Worm (Caenorhabditis elegans) whole organism, midembryonic: ENCODE results near the gene F14H3.3.

Source experiments
- T22C8.4 ChIP-seq: fragments of 200-800 bp; sonication (Bioruptor generic); IDR thresholded peaks from 2 replicates; pipeline ENCODE4 v1.3.6; 2022; ENCODE audit warnings: missing genetic modification characterization, missing compliant biosample characterization
- cog-1 ChIP-seq: sonication (generic microtip); optimal IDR thresholded peaks from 2 replicates; lab custom pipeline; 2016; ENCODE audit warnings: missing genetic modification characterization, missing compliant biosample characterization
- flt-1 ChIP-seq: fragments of 200-800 bp; sonication (Bioruptor generic); IDR thresholded peaks from 2 replicates; pipeline ENCODE4 v1.3.6; 2022; ENCODE audit warnings: missing genetic modification characterization, missing compliant biosample characterization
- klf-2 ChIP-seq: fragments of 200-800 bp; sonication (Bioruptor generic); conservative IDR thresholded peaks from 2 replicates; pipeline ENCODE4 v1.3.6; 2022; ENCODE audit warnings: missing genetic modification reagents, missing genetic modification characterization, missing compliant biosample characterization
- med-1 ChIP-seq: sonication (generic microtip); optimal IDR thresholded peaks from 2 replicates; lab custom pipeline; 2017; ENCODE audit warnings: missing genetic modification characterization, mild to moderate bottlenecking, missing compliant biosample characterization, antibody characterized with exemption, missing genetic modification reagents; ENCODE audit not compliant: insufficient read depth
- ref-1 ChIP-seq: fragments of 200-800 bp; sonication (Bioruptor generic); conservative IDR thresholded peaks from 2 replicates; pipeline ENCODE4 v1.3.6; 2022; ENCODE audit warnings: missing genetic modification reagents, missing genetic modification characterization, missing compliant biosample characterization
- tab-1 ChIP-seq: fragments of 200-800 bp; sonication (Bioruptor generic); IDR thresholded peaks from 2 replicates; pipeline ENCODE4 v1.3.6; 2022; ENCODE audit warnings: missing genetic modification characterization, missing compliant biosample characterization
- ztf-23 ChIP-seq: fragments of 200-800 bp; sonication (Bioruptor generic); IDR thresholded peaks from 2 replicates; pipeline ENCODE4 v1.3.6; 2022; ENCODE audit warnings: missing genetic modification reagents, missing genetic modification characterization, missing compliant biosample characterization
- ztf-29 ChIP-seq: fragments of 200-800 bp; sonication (Bioruptor generic); IDR thresholded peaks from 2 replicates; pipeline ENCODE4 v1.3.6; 2022; ENCODE audit warnings: missing genetic modification reagents, missing genetic modification characterization, missing compliant biosample characterization

The F14H3.3 gene

DNA sequence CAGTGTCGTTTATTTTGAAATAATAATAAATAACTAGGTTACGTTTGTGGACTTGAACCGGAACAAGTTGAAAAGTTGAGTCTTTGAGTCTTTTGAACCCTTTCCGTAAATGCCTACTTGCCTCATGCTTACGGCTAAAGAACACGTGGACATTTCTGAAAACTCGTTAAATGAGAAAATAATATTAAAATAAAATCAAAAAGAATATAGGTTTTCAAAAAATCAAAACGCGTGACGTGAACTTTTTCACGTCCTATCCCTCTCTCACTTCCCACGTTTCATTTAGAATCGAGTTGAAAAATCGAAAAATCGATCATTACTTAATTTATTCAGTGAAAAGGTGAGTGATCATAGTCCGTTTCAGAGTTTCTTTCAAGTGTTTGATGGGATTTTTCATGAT, 4.1 kb downstream of the F14H3.3 start, which contains the start of gene best-12:
best-12 (plus strand) TSS at position 301 of the 400 bp plus-strand sequence.
- no peak for TF ChIP-seq ref-1 (GFP tag; lab: Robert Waterston, UW)
- no peak for TF ChIP-seq klf-2 (GFP tag; lab: Robert Waterston, UW)
- no peak for TF ChIP-seq tab-1 (GFP tag; lab: Robert Waterston, UW)
- TF ChIP-seq med-1 (GFP tag; lab: Kevin White, UChicago) = no peak
- TF ChIP-seq flt-1 (GFP tag; lab: Robert Waterston, UW) = no peak
- TF ChIP-seq ztf-29 = no peak

DNA sequence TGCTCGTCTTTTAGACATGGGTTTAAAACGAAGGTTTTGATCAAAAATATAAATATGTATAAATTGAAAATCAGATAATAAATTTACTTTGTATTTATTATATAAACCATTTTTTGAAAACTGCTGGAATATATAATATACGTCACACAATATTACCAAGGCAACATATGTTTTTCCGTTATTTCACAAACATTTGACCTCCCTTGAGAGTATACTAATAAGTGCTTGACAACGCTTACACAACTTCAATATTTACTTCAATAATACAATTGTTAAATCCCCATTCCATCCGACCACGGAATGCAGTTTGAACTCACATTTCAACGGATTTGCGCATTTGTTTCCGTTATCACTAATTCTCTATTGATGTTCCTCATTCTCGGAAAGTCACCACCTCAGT, 5.8 kb downstream of the F14H3.3 start, which contains the start of gene str-198:
str-198 (plus strand) TSS at position 301 of the 400 bp plus-strand sequence.
- no peak for TF ChIP-seq flt-1 (GFP tag; lab: Robert Waterston, UW)
- no peak for TF ChIP-seq ztf-29
- TF ChIP-seq T22C8.4 (GFP tag; lab: Robert Waterston, UW) = no peak
- no peak for TF ChIP-seq tab-1 (GFP tag; lab: Robert Waterston, UW)
- TF ChIP-seq cog-1 (tag; lab: Kevin White, UChicago) = no peak
- TF ChIP-seq med-1 (GFP tag; lab: Kevin White, UChicago) = no peak
- TF ChIP-seq ztf-23 (GFP tag; lab: Robert Waterston, UW) = no peak
- no peak for TF ChIP-seq ref-1 (GFP tag; lab: Robert Waterston, UW)
- no peak for TF ChIP-seq klf-2 (GFP tag; lab: Robert Waterston, UW)

DNA sequence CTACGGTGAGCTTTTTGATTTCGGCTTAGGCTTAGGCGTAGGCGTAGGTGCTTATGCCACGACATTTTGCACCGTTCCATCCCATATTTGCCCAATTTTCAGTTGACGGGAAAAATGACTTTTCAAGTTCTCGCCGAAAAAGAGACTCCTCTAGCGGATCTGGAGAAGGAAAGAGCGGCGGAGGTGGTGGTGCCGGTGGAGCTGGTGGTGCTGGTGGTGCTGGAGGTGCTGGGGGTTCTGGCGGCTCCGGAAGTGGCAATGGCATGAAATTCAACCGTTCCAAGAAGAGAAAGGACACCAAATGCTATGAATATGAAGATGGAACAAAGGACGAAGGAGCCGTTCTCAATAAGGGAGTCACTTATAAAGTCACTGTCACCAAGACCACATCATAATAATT, 6.2 kb downstream of the F14H3.3 start:
- TF ChIP-seq T22C8.4 (GFP tag; lab: Robert Waterston, UW) (no peak), klf-2 (GFP tag; lab: Robert Waterston, UW) (no peak), flt-1 (GFP tag; lab: Robert Waterston, UW) (no peak), ztf-29 (no peak), ztf-23 (GFP tag; lab: Robert Waterston, UW) (no peak), med-1 (GFP tag; lab: Kevin White, UChicago) (no peak), tab-1 (GFP tag; lab: Robert Waterston, UW) (no peak), ref-1 (GFP tag; lab: Robert Waterston, UW) (no peak), cog-1 (tag; lab: Kevin White, UChicago) (no peak)

DNA sequence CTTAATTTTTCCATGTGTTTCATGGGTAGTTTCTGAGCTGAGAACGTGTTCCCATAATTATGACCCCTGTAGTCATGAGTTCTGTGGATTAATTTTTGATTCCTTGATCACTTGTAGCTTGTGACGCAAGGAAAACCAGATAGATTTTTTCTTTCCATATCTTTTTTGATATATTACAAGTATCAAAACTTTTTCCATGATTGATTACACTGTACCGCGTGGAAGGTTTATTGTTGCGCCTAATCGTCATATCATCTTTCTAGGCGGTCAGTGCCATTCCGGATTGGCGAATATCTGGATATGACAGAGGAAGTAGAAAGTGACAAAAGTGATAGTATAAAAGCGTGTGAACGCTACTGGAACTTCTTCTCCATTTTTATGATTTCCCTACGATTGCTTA, 6.7 kb downstream of the F14H3.3 start, which contains the start of gene ZK285.2:
ZK285.2 (plus strand) TSS at position 301 of the 400 bp plus-strand sequence.
- TF ChIP-seq klf-2 (GFP tag; lab: Robert Waterston, UW) (no peak), ztf-29 (no peak), T22C8.4 (GFP tag; lab: Robert Waterston, UW) (no peak), med-1 (GFP tag; lab: Kevin White, UChicago) (no peak), cog-1 (tag; lab: Kevin White, UChicago) (no peak), tab-1 (GFP tag; lab: Robert Waterston, UW) (no peak), ref-1 (GFP tag; lab: Robert Waterston, UW) (no peak), ztf-23 (GFP tag; lab: Robert Waterston, UW) (no peak), flt-1 (GFP tag; lab: Robert Waterston, UW) (no peak)

DNA sequence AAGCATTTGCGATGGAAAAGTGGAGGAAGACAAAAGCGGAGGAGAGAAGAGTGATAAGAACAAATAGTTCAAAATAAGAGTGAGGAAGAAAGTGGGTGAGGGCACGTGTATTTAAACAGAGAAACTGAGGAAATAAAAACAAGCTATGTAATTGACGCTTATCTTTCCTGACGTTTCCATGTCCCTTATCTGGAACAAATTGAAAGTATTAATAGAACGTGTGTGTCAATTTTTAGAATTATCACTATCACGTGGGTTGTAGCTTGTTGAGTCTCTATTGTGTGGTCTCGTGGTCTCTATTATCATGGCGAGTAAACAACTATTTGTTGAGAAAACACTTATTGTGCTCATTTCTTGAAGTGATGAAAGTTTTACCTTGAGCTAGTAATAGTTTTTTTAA, 7.4 kb downstream of the F14H3.3 start, which contains the start of gene T10C6.15:
T10C6.15 (minus strand) TSS at position 104 of the 400 bp plus-strand sequence.
- TF ChIP-seq ref-1 (GFP tag; lab: Robert Waterston, UW) = no peak

DNA sequence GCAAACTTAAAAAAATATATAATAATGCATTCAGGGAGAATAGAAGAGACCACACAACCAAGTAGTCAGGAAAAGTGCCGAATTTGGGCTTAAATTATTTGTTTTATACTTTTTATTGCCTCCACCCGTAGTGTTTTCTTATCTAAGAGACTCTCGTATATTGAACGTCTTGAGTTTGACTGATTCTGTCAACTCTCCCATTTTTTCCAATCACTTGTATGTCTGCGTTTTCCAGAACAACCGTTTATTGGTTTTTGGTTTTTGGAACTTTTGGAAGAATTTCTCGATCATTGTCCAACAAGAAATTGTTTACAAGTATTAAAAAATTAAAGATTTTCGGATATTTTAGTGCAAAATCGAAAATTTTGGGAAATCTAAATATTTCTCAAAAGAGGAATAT, 9.6 kb downstream of the F14H3.3 start:
- no peak for TF ChIP-seq med-1 (GFP tag; lab: Kevin White, UChicago)
- TF ChIP-seq ztf-23 (GFP tag; lab: Robert Waterston, UW) = no peak
- no peak for TF ChIP-seq cog-1 (tag; lab: Kevin White, UChicago)
- no peak for TF ChIP-seq klf-2 (GFP tag; lab: Robert Waterston, UW)
- no peak for TF ChIP-seq T22C8.4 (GFP tag; lab: Robert Waterston, UW)
- TF ChIP-seq tab-1 (GFP tag; lab: Robert Waterston, UW) = no peak
- TF ChIP-seq flt-1 (GFP tag; lab: Robert Waterston, UW) = no peak
- TF ChIP-seq ref-1 (GFP tag; lab: Robert Waterston, UW) = no peak
- TF ChIP-seq ztf-29 = no peak

DNA sequence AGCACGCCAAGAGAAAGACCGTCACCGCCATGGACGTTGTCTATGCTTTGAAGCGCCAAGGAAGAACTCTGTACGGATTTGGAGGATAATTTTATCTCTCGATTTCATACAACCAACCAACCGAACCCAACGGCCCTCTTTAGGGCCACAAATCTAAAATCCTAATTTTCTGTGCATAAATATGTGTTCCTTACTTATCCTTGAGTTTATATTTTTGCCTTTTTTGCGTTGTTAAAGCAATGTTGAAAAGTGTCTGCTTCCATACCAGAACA, 10.6 kb downstream of the F14H3.3 start:
- TF ChIP-seq klf-2 (GFP tag; lab: Robert Waterston, UW) (no peak), cog-1 (tag; lab: Kevin White, UChicago) (no peak), tab-1 (GFP tag; lab: Robert Waterston, UW) (no peak), med-1 (GFP tag; lab: Kevin White, UChicago) (no peak), T22C8.4 (GFP tag; lab: Robert Waterston, UW) (no peak), ztf-23 (GFP tag; lab: Robert Waterston, UW) (no peak), ztf-29 (no peak), ref-1 (GFP tag; lab: Robert Waterston, UW) (no peak), flt-1 (GFP tag; lab: Robert Waterston, UW) (no peak; the same call in 1 of the 2 replicates)

DNA sequence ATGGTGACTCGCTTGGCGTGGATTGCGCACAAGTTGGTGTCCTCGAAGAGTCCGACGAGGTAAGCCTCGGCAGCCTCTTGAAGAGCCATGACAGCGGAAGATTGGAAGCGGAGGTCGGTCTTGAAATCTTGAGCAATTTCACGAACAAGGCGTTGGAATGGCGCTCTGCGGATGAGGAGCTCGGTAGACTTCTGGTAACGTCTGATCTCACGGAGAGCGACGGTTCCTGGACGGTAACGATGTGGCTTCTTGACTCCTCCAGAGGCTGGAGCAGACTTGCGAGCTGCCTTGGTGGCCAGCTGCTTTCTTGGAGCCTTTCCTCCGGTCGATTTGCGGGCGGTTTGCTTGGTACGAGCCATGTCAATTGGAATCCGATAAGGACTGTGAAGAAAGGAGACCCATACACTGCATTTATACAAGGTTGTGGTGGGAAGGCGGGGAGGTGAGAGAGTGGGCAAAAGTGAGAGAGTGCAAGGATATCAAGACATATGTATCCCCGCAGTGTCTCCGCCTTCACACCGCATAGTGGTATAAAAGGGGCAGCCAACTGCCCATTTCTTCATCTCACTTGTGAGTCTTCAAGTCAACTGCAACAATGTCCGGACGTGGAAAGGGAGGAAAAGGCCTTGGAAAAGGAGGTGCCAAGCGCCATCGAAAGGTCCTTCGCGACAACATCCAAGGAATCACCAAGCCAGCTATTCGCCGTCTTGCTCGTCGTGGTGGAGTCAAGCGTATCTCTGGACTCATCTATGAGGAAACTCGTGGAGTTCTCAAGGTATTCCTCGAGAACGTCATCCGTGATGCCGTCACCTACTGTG, 11.1 kb downstream of the F14H3.3 start, which contains the start of the genes his-2 and his-1:
his-2 (minus strand) TSS at position 359 of the 818 bp plus-strand sequence.
his-1 (plus strand) TSS at position 596 of the 818 bp plus-strand sequence.
- 0 out of 2 replicates have a peak, but pooled peaks have one; percentile 3 for TF ChIP-seq klf-2 (GFP tag; lab: Robert Waterston, UW)
- peak; percentile 81 for TF ChIP-seq flt-1 (GFP tag; lab: Robert Waterston, UW)
- 0 out of 2 replicates have a peak, but pooled peaks have one; percentile 35 for TF ChIP-seq ztf-23 (GFP tag; lab: Robert Waterston, UW)

DNA sequence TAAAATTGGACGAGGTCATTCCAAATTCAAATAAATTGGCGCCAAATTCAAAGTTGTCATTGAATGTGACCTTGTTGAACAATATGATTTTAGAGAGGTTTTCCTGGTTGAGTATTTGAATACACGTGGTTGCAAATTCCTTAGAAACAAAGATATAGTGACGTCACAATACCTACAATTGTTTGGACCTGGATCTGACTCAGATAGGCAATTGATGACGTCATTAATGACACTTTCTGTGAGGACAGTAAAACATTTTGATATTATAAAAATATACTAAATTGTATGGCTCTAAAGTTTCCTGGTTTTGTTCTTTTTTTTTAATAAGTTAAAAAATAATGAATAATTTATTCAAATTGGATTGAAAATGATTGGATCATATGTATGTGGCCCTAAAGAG, 11.9 kb downstream of the F14H3.3 start:
- TF ChIP-seq ztf-29 (no peak), T22C8.4 (GFP tag; lab: Robert Waterston, UW) (no peak), ztf-23 (GFP tag; lab: Robert Waterston, UW) (no peak), tab-1 (GFP tag; lab: Robert Waterston, UW) (no peak), med-1 (GFP tag; lab: Kevin White, UChicago) (no peak), cog-1 (tag; lab: Kevin White, UChicago) (no peak), klf-2 (GFP tag; lab: Robert Waterston, UW) (no peak), flt-1 (GFP tag; lab: Robert Waterston, UW) (no peak), ref-1 (GFP tag; lab: Robert Waterston, UW) (no peak)
